Worm (Caenorhabditis elegans): ENCODE measurements around the gene cubn-1.

DNA sequence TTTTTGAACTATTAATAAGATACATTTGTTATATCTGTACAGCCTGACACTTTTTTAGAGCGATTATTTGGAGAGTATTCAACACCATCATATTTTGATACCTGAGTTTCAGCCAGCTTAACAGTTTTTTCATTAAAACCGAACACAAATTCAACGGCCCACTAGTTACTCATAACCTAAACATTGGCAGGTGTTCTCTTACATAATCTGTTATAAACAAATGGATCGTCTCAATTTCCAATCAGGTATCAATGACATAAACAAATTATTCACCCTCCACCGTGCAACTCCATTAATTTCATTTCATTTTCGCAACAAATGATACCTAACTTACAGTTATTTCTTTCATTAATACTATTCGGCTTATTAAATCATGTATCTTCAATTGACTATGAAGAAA is at the start of gene cubn-1:
- no peak for TF ChIP-seq rpc-1 (optimal IDR thresholded peaks at IDR 0.05)
- no peak for TF ChIP-seq rpc-1 (tag; optimal IDR thresholded peaks at IDR 0.05)
- no peak for TF ChIP-seq dpl-1 (GFP tag; optimal IDR thresholded peaks at IDR 0.05)
- TF ChIP-seq B0336.3 (GFP tag; IDR thresholded peaks at IDR 0.05) = no peak
- no peak for TF ChIP-seq unc-62 (GFP tag; optimal IDR thresholded peaks at IDR 0.05)
- TF ChIP-seq ceh-91 (GFP tag; IDR thresholded peaks at IDR 0.05) = no peak
- no peak for TF ChIP-seq ets-4 (GFP tag; optimal IDR thresholded peaks at IDR 0.05)
